Fruit fly (Drosophila melanogaster): ENCODE results near the gene slp1.

DNA sequence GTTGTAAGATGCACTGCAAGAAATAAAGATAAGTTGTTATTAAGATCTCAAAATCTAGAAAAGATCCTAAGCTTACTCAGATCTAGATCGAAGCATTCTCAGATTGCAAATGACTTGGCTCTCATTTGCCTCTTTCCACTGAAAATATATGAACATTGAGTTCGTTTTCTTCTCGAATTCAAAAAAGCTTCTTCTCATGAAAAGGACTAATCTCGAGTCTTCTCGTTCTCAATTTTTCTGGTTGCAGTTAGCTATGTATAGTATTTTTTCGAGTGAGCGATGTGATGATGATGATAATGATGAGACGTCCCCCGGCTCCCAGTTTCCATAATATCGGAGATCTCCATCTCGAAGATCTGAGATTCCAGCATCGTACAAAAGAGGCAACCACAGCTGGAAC, 30.9 kb downstream of the slp1 start:
- TF ChIP-seq h (optimal IDR thresholded peaks at IDR 0.05) (no peak), psq (optimal IDR thresholded peaks at IDR 0.05) (no peak), insv (optimal IDR thresholded peaks at IDR 0.05) (no peak), Sin3A (optimal IDR thresholded peaks at IDR 0.05) (no peak), ttk (optimal IDR thresholded peaks at IDR 0.05) (no peak)
